Fruit fly (Drosophila melanogaster): ENCODE results near the gene CG33644.

DNA sequence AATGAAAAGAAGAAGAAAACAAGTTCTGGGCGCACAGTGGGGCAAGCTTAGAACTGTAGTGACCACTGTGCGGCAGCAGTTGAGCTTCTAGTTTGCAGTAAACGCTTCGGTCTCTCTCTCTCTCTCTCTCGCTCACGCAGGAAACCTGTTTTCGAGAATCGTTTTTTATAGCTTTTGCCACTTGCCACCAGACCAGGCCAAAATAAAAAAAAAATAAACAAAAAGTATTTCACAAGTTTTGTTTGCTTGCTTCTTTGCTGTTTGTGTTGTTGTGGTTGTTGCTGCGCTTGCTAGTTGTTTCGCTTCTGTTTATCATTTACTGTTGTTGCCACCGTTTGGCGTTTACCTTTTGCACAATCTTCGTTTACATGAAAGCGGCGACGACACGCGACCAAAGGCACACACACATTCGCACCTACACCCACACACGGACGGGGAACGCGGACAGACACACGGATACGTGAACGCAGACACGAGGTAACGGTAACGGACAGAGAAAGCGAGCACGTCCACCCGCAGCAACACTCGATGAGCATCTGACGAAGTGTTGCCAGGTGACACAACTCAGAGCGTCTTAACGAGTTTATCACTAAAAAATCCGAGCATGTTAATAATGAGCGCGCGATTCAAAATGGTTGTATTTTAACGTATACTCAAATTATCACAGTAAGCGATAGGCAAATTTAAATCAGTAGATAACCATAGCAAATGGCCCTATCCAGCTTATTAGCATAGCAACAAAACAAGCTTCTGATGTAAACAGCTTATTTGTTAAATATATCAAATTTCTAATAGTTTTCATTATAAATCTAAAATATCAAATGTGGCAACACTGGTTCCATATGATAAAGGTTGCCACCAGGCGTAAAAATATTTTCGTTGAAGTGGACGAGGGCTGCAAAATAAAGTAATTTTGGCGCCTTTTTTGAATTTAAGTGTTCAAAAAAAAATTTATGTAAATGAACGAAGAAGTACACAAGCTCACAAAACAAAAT lies 17.2 kb downstream of the CG33644 start, which contains the start of gene B4:
- peak; percentile 35; the same call in 1 of the 2 replicates for TF ChIP-seq nerfin-2 (GFP tag; IDR thresholded peaks at IDR 0.05; ENCODE audit: partially characterized antibody)
- TF ChIP-seq PHDP (tag; optimal IDR thresholded peaks at IDR 0.05): no peak
- TF ChIP-seq unpg (GFP tag; optimal IDR thresholded peaks at IDR 0.05): peak; percentile 49
- TF ChIP-seq rib (GFP tag; IDR thresholded peaks at IDR 0.05): peak; percentile 72
- no peak for TF ChIP-seq hth (optimal IDR thresholded peaks at IDR 0.05)
- TF ChIP-seq sob (GFP tag; IDR thresholded peaks at IDR 0.05): peak; percentile 49; the same call in 1 of the 2 replicates
- peak in 1 of 2 experiments; percentile 3 for TF ChIP-seq Hr51 (GFP tag; optimal IDR thresholded peaks at IDR 0.05)
- TF ChIP-seq CG6765 (GFP tag; optimal IDR thresholded peaks at IDR 0.05): peak; percentile 65
- peak; percentile 72 for TF ChIP-seq B-H2 (GFP tag; optimal IDR thresholded peaks at IDR 0.05)

Data from whole organism, embryonic.